Fruit fly (Drosophila melanogaster): ENCODE results near the gene tws.

Gene tws

DNA sequence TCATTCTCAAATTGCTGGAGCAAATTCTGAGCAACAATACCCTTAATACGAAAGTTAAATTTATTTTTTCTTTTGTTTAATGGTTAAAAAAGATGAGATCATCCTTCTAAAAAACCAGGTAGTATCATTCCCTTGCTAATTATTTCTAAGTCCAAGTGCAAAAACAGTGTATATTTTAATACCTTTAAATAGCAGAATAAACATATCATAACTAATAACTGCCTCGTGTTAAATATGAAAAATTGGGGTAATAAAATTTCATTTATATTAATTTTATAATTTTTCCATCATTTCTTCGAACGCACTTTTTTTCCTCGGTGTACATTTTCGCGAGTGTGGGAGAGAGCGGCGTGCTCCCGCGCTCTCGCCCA is 27.8 kb downstream of the tws start (continued):
- TF ChIP-seq CG6163 (GFP tag; IDR thresholded peaks at IDR 0.05) (peak; percentile 34; the same call in 1 of the 3 replicates), Sox102F (GFP tag; optimal IDR thresholded peaks at IDR 0.05) (peak; percentile 17), pdm3 (GFP tag; optimal IDR thresholded peaks at IDR 0.05) (peak; percentile 2), fkh (GFP tag; optimal IDR thresholded peaks at IDR 0.05) (no peak), CG31627 (GFP tag; optimal IDR thresholded peaks at IDR 0.05) (peak; percentile 5)

DNA sequence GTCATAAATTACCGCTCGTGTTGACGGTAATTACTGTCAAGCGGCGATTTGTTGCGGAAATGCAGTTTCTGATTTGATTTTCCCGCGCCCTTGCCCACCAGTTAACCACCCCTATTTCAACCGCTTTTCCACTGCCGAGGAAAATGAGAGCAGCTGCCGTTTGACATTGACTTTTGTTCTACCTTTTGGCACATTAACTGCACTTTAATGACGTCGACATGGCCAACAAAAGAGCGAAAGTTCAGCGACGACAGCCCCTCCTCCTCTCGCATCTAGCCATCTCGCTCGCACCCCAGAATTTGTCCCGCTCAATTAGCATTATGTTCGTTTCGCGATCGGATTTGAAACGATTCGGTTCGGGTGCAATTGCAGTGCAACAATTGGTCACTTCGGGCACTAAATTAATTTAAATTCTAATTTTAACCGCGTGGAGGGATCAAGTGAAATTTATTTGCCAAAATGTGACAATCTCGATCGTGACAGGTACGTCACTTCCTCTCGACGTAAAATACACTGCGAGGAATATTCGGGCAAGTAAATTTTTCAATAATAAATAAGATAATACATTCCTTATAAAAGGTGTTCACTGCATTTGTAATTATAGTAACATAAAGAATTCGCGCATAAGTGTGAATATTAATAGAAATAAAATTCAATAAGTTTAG is 28.3 kb downstream of the tws start:
- TF ChIP-seq CG31627 (GFP tag; optimal IDR thresholded peaks at IDR 0.05) (no peak), Hr39 (GFP tag; optimal IDR thresholded peaks at IDR 0.05) (peak; percentile 23)

DNA sequence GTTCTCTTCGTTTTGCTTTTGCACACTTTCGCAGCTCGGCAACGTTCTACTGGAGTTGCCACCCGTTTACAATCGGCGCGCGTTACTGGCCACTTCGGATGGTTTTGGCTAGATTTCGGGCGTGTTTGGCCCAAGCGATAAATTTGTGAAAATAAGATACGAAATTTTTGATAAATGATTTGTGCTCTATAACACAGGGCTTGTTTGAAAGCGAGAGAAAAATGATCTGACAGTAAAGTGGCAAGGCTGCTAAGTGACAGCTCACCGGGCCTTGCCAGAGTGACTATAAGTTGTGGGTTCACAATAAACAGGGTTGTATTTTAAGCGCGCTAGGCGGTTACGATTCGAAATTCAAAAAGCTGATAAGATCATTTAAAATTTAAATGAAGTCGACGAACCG is 29.6 kb downstream of the tws start, which contains the start of gene Fmr1:
Gene Fmr1 (minus strand): TSS at position 184 of the 400 bp plus-strand sequence.
- TF ChIP-seq lz (GFP tag; optimal IDR thresholded peaks at IDR 0.05) (peak; percentile 35), CG10669 (GFP tag; optimal IDR thresholded peaks at IDR 0.05) (no peak), salr (GFP tag; optimal IDR thresholded peaks at IDR 0.05) (no peak), CG7368 (GFP tag; optimal IDR thresholded peaks at IDR 0.05) (peak; percentile 18), Hr4 (GFP tag; optimal IDR thresholded peaks at IDR 0.05) (peak; percentile 35), Eip78C (GFP tag) (peak; percentile 20), CG3032 (tag; optimal IDR thresholded peaks at IDR 0.05) (peak; percentile 32), Sox15 (GFP tag; optimal IDR thresholded peaks at IDR 0.05) (peak; percentile 21), cyc (GFP tag; optimal IDR thresholded peaks at IDR 0.05) (peak; percentile 44), CG3919 (GFP tag; optimal IDR thresholded peaks at IDR 0.05) (peak; percentile 22), achi (GFP tag; optimal IDR thresholded peaks at IDR 0.05) (peak; percentile 100), Ets21C (GFP tag; optimal IDR thresholded peaks at IDR 0.05) (peak; percentile 8), CG31627 (GFP tag; optimal IDR thresholded peaks at IDR 0.05) (peak; percentile 38), Sox14 (GFP tag; optimal IDR thresholded peaks at IDR 0.05) (peak; percentile 56), CG11294 (GFP tag; IDR thresholded peaks at IDR 0.05) (no peak; the same call in 1 of the 2 replicates), fkh (GFP tag; optimal IDR thresholded peaks at IDR 0.05) (no peak), Eip75B (GFP tag; optimal IDR thresholded peaks at IDR 0.05) (peak; percentile 15), esn (GFP tag; optimal IDR thresholded peaks at IDR 0.05) (peak; percentile 15), acj6 (GFP tag; optimal IDR thresholded peaks at IDR 0.05) (peak; percentile 12), topi (GFP tag; optimal IDR thresholded peaks at IDR 0.05) (peak; percentile 2)

DNA sequence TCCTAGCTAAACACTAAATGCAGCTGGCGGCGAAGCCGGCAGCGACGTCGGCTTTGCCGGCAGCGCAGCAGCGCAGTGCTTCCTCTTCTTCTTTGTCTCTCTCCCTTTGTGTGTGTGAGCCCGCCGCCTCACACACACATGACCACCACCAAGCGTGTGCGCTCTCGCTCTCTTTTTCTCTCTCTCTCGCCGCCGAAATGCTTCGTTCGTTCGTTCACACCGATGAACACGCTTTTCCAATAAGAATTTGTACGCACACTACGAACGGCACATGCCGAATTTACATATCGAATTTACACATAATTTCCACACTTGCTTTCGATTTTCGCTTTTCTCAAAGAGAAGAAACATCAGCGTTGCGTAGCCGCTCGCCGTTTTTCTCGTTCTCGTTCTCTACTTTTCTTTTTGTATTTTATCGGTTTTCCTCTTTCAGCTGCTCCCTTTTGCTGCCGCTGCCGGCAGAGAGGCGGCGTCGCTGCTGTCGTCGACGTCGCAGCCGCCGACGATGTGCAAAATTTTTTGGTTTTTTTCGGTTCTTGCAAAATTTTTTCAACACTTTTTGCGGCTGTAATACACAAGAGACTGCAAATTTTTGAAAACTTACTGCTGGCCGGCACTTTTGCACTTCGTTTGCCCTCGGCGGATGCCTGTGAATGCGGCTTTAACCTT is 30.2 kb downstream of the tws start:
- TF ChIP-seq Eip93F (GFP tag; optimal IDR thresholded peaks at IDR 0.05) (peak; percentile 3), salr (GFP tag; optimal IDR thresholded peaks at IDR 0.05) (no peak), ss (GFP tag; optimal IDR thresholded peaks at IDR 0.05) (peak in 1 of 2 experiments; percentile 56), Sox102F (GFP tag; optimal IDR thresholded peaks at IDR 0.05) (no peak), CG8119 (GFP tag; IDR thresholded peaks at IDR 0.05) (peak; percentile 44; the same call in 1 of the 3 replicates), dsx (GFP tag; optimal IDR thresholded peaks at IDR 0.05; ENCODE audit: poor library complexity, severe bottlenecking) (peak; percentile 21), achi (GFP tag; optimal IDR thresholded peaks at IDR 0.05) (no peak), CG16779 (tag; optimal IDR thresholded peaks at IDR 0.05) (peak; percentile 40), CG6854 (GFP tag; optimal IDR thresholded peaks at IDR 0.05) (no peak), Sox14 (GFP tag; optimal IDR thresholded peaks at IDR 0.05) (peak; percentile 42), eg (GFP tag; IDR thresholded peaks at IDR 0.05) (peak; percentile 4; the same call in 1 of the 3 replicates), CG32006 (GFP tag; optimal IDR thresholded peaks at IDR 0.05) (no peak), vri (GFP tag; optimal IDR thresholded peaks at IDR 0.05) (no peak), Ets21C (GFP tag; optimal IDR thresholded peaks at IDR 0.05) (no peak), CG6163 (GFP tag; IDR thresholded peaks at IDR 0.05) (no peak; the same call in 1 of the 3 replicates), fkh (GFP tag; optimal IDR thresholded peaks at IDR 0.05) (peak; percentile 40), topi (GFP tag; optimal IDR thresholded peaks at IDR 0.05) (peak; percentile 10), Eip75B (GFP tag; optimal IDR thresholded peaks at IDR 0.05) (no peak), Eip78C (GFP tag) (peak; percentile 32), esn (GFP tag; optimal IDR thresholded peaks at IDR 0.05) (no peak), fd85E (GFP tag; optimal IDR thresholded peaks at IDR 0.05) (peak; percentile 35), net (GFP tag; optimal IDR thresholded peaks at IDR 0.05) (peak; percentile 25)

All from whole organism, prepupa.